Worm (Caenorhabditis elegans) whole organism, L3 larva: ENCODE results near the gene ZK370.6.

Experiments used
- ama-1 ChIP-seq: fragments of 150-350 bp; optimal IDR thresholded peaks from 2 replicates; lab custom pipeline; 2018
- ceh-28 ChIP-seq: fragments of 150-350 bp; optimal IDR thresholded peaks from 2 replicates; lab custom pipeline; 2014; ENCODE audit warnings: missing biosample characterization, missing genetic modification reagents, missing genetic modification characterization
- elt-2 ChIP-seq: sonication (generic microtip); optimal IDR thresholded peaks from 2 replicates; lab custom pipeline; 2016; ENCODE audit warnings: missing genetic modification reagents, mild to moderate bottlenecking, missing genetic modification characterization, missing compliant biosample characterization
- fos-1 ChIP-seq: fragments of 150-350 bp; optimal IDR thresholded peaks from 2 replicates; lab custom pipeline; 2014; ENCODE audit warnings: missing biosample characterization, missing genetic modification characterization
- nhr-12 ChIP-seq: fragments of 150-350 bp; optimal IDR thresholded peaks from 2 replicates; lab custom pipeline; 2014; ENCODE audit warnings: missing biosample characterization, missing genetic modification characterization
- sea-2 ChIP-seq: fragments of 150-350 bp; sonication (generic microtip); optimal IDR thresholded peaks from 4 replicates; lab custom pipeline; 2014; ENCODE audit warnings: missing biosample characterization, missing genetic modification reagents, missing genetic modification characterization
- unc-39 ChIP-seq: sonication (generic microtip); optimal IDR thresholded peaks from 4 replicates; lab custom pipeline; 2017; ENCODE audit warnings: missing biosample characterization, missing genetic modification characterization
- unc-62 ChIP-seq: fragments of 150-350 bp; sonication (generic microtip); optimal IDR thresholded peaks from 4 replicates; lab custom pipeline; 2014; ENCODE audit warnings: missing biosample characterization, missing genetic modification reagents, missing genetic modification characterization

- TF ChIP-seq nhr-12 (tag; lab: Kevin White, UChicago) (no peak), fos-1 (tag; lab: Kevin White, UChicago) (no peak), ceh-28 (tag; lab: Kevin White, UChicago) (no peak), unc-62 (GFP tag; lab: Kevin White, UChicago) (no peak), unc-39 (tag; lab: Kevin White, UChicago) (no peak), sea-2 (GFP tag; lab: Kevin White, UChicago) (no peak), elt-2 (tag; lab: Kevin White, UChicago) (no peak), ama-1 (lab: Kevin White, UChicago) (no peak)
Observed at ce11 chrIII:8716084-8716483, 27.6 kb downstream of the ZK370.6 start, which contains the start of gene B0303.14.
